Worm (Caenorhabditis elegans): Measurements from ENCODE around the gene Y69E1A.8.

The Y69E1A.8 gene

DNA sequence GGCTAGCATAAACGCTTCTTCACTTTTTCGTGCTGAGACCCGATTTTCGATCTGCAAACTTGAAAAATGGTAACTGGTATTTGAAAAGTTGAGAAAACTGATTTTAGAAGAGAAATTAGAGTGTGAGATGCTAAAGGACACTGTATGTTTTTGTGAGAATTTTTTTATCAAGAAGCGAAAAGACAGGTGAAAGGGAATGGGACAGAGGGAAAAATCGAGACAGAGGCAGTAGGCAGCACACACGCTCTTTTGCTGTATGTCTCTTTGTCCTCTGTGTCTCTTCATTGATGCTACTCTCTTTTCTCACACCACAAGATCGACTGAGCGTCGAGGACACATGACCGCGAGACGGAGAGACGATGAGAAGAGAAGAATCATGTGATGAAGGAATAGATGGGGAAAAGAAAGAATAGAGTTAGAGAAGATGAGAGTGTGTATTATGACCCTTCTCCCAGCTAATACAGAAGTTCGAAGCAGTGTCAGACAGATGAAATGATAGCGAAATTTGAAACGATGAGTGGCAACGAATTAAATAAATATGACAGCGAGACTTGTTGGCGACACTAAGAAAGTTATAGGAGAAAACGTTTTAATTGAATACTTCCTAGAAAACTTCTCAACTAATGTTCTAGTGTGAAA is 30.4 kb upstream of the Y69E1A.8 start, which contains the start of gene lgg-2 (continued):
- TF ChIP-seq snpc-1.2 (GFP tag; IDR thresholded peaks at IDR 0.05): no peak
- TF ChIP-seq vab-7 (GFP tag; IDR thresholded peaks at IDR 0.05): no peak
- TF ChIP-seq R02D3.7 (tag; optimal IDR thresholded peaks at IDR 0.05): no peak
- no peak for TF ChIP-seq skn-1 (tag; optimal IDR thresholded peaks at IDR 0.05)
- no peak for TF ChIP-seq ZK546.5 (tag; optimal IDR thresholded peaks at IDR 0.05)
- peak; percentile 88 for TF ChIP-seq nhr-77 (tag; optimal IDR thresholded peaks at IDR 0.05)
- peak; percentile 80 for TF ChIP-seq F37D6.2 (tag; optimal IDR thresholded peaks at IDR 0.05)
- TF ChIP-seq nhr-10 (tag; optimal IDR thresholded peaks at IDR 0.05): peak; percentile 80
- no peak for TF ChIP-seq sdz-12 (GFP tag; optimal IDR thresholded peaks at IDR 0.05)
- TF ChIP-seq ceh-44 (GFP tag; IDR thresholded peaks at IDR 0.05): no peak
- TF ChIP-seq ceh-62 (tag; optimal IDR thresholded peaks at IDR 0.05): no peak
- peak; percentile 89 for TF ChIP-seq saeg-2 (GFP tag; IDR thresholded peaks at IDR 0.05)
- peak; percentile 97 for TF ChIP-seq dve-1 (tag; optimal IDR thresholded peaks at IDR 0.05; ENCODE audit: insufficient read depth)
- TF ChIP-seq dmd-6 (GFP tag; IDR thresholded peaks at IDR 0.05): peak; percentile 97
- peak; percentile 96 for TF ChIP-seq nhr-28 (tag; optimal IDR thresholded peaks at IDR 0.05)
- TF ChIP-seq aly-2 (tag; optimal IDR thresholded peaks at IDR 0.05): no peak
- TF ChIP-seq dmd-8 (GFP tag; IDR thresholded peaks at IDR 0.05): no peak
- TF ChIP-seq nhr-6 (tag; optimal IDR thresholded peaks at IDR 0.05): peak; percentile 97
- peak; percentile 88 to 95 for TF ChIP-seq lsy-2 (tag; optimal IDR thresholded peaks at IDR 0.05)
- TF ChIP-seq tra-1 (GFP tag; IDR thresholded peaks at IDR 0.05): peak; percentile 92
- TF ChIP-seq F49E8.2 (tag; optimal IDR thresholded peaks at IDR 0.05; ENCODE audit: borderline replicate concordance): no peak
- no peak for TF ChIP-seq lir-3 (tag; optimal IDR thresholded peaks at IDR 0.05)
- TF ChIP-seq nhr-11 (tag; optimal IDR thresholded peaks at IDR 0.05): peak; percentile 97
- TF ChIP-seq nhr-48 (tag; optimal IDR thresholded peaks at IDR 0.05): peak; percentile 98
- TF ChIP-seq arid-1 (GFP tag; conservative IDR thresholded peaks at IDR 0.05): peak; percentile 69; the same call in 1 of the 2 replicates
- TF ChIP-seq ceh-28 (tag; optimal IDR thresholded peaks at IDR 0.05): peak; percentile 75
- peak in 1 of 2 experiments; percentile 99 for TF ChIP-seq unc-62 (GFP tag; optimal IDR thresholded peaks at IDR 0.05 in 1 of 2)
- peak; percentile 67 for TF ChIP-seq unc-62 (tag; optimal IDR thresholded peaks at IDR 0.05)
- TF ChIP-seq daf-8 (GFP tag; IDR thresholded peaks at IDR 0.05): no peak
- 0 out of 2 replicates have a peak, but pooled peaks have one; percentile 31 for TF ChIP-seq mxl-2 (GFP tag; conservative IDR thresholded peaks at IDR 0.05)
- peak; percentile 4 for TF ChIP-seq ceh-32 (tag; optimal IDR thresholded peaks at IDR 0.05; ENCODE audit: poor library complexity)
- peak; percentile 86 for TF ChIP-seq mes-2 (tag; optimal IDR thresholded peaks at IDR 0.05; ENCODE audit: poor library complexity, severe bottlenecking)
- peak; percentile 12 for TF ChIP-seq Y5F2A.4 (GFP tag; optimal IDR thresholded peaks at IDR 0.05)
- no peak for TF ChIP-seq Y75B8A.6 (GFP tag; IDR thresholded peaks at IDR 0.05)
- peak; percentile 91 for TF ChIP-seq jun-1 (tag; optimal IDR thresholded peaks at IDR 0.05)
- no peak for TF ChIP-seq daf-12 (tag; optimal IDR thresholded peaks at IDR 0.05)
- no peak for TF ChIP-seq F44E2.7 (GFP tag; IDR thresholded peaks at IDR 0.05)
- TF ChIP-seq attf-4 (tag; optimal IDR thresholded peaks at IDR 0.05): peak; percentile 65
- no peak for TF ChIP-seq nhr-111 (GFP tag; optimal IDR thresholded peaks at IDR 0.05)
- peak; percentile 78 for TF ChIP-seq pha-4 (GFP tag; IDR thresholded peaks at IDR 0.05)
- peak; percentile 98 for TF ChIP-seq pha-4 (tag; optimal IDR thresholded peaks at IDR 0.05)
- peak; percentile 87 for TF ChIP-seq T26A8.4 (GFP tag; IDR thresholded peaks at IDR 0.05)
- no peak for TF ChIP-seq ztf-11 (tag; optimal IDR thresholded peaks at IDR 0.05)
- TF ChIP-seq fos-1 (tag; optimal IDR thresholded peaks at IDR 0.05): no peak
- peak; percentile 63 for TF ChIP-seq cey-2 (tag; optimal IDR thresholded peaks at IDR 0.05; ENCODE audit: borderline replicate concordance, insufficient read depth)
- TF ChIP-seq spr-1 (tag; optimal IDR thresholded peaks at IDR 0.05): peak; percentile 82
- TF ChIP-seq snpc-4 (tag; optimal IDR thresholded peaks at IDR 0.05): no peak
- TF ChIP-seq nhr-237 (tag; optimal IDR thresholded peaks at IDR 0.05): no peak
- no peak for TF ChIP-seq dmd-9 (GFP tag; IDR thresholded peaks at IDR 0.05)
- TF ChIP-seq lin-1 (GFP tag; IDR thresholded peaks at IDR 0.05): peak; percentile 91
- peak; percentile 85 for TF ChIP-seq ztf-7 (tag; optimal IDR thresholded peaks at IDR 0.05)
